Fruit fly (Drosophila melanogaster) whole organism, embryonic: ENCODE results near the gene Tim8.
A peak's percentile ranks its signal among the peaks of the same experiment; 100 is the strongest.

ENCODE experiments used
- Asciz ChIP-seq: fragments of 200-800 bp; sonication (Bioruptor generic); optimal IDR thresholded peaks from 2 replicates; lab custom pipeline; 2017; ENCODE audit warnings: missing biosample characterization, mild to moderate bottlenecking, missing genetic modification characterization, missing genetic modification reagents
- B-H1 ChIP-seq: fragments of 200-800 bp; sonication (Bioruptor generic); IDR thresholded peaks from 3 replicates; pipeline ENCODE4 v1.3.6; 2022; ENCODE audit warnings: missing biosample characterization, missing genetic modification characterization
- BEAF-32 ChIP-seq: fragments of 200-800 bp; sonication (Bioruptor generic); optimal IDR thresholded peaks from 3 replicates; lab custom pipeline; 2017; ENCODE audit warnings: missing biosample characterization, missing genetic modification characterization, mild to moderate bottlenecking, moderate library complexity, missing genetic modification reagents
- CG10209 ChIP-seq: fragments of 200-800 bp; sonication (Bioruptor generic); optimal IDR thresholded peaks from 3 replicates; lab custom pipeline; 2017; ENCODE audit warnings: missing biosample characterization, mild to moderate bottlenecking, missing genetic modification characterization, missing genetic modification reagents
- CG11695 ChIP-seq: fragments of 200-800 bp; sonication (Bioruptor generic); IDR thresholded peaks from 3 replicates; pipeline ENCODE4 v1.3.6; 2022; ENCODE audit warnings: missing biosample characterization, missing genetic modification characterization
- CG12219 ChIP-seq: fragments of 200-800 bp; sonication (Bioruptor generic); optimal IDR thresholded peaks from 3 replicates; lab custom pipeline; 2018; ENCODE audit warnings: missing biosample characterization, mild to moderate bottlenecking, missing genetic modification characterization
- CG13296 ChIP-seq: fragments of 200-800 bp; sonication (Bioruptor generic); optimal IDR thresholded peaks from 3 replicates; lab custom pipeline; 2018; ENCODE audit warnings: missing biosample characterization, mild to moderate bottlenecking, missing genetic modification characterization
- CG13894 ChIP-seq: fragments of 200-800 bp; sonication (Bioruptor generic); optimal IDR thresholded peaks from 3 replicates; lab custom pipeline; 2018; ENCODE audit warnings: missing biosample characterization, mild to moderate bottlenecking, missing genetic modification characterization, moderate library complexity
- CG15514 ChIP-seq: fragments of 200-800 bp; sonication (Bioruptor generic); optimal IDR thresholded peaks from 3 replicates; lab custom pipeline; 2017; ENCODE audit warnings: missing biosample characterization, missing genetic modification characterization, mild to moderate bottlenecking, moderate library complexity, missing genetic modification reagents
- CG16813 ChIP-seq: fragments of 200-800 bp; sonication (Bioruptor generic); IDR thresholded peaks from 3 replicates; pipeline ENCODE4 v1.3.6; 2022; ENCODE audit warnings: missing biosample characterization, missing genetic modification characterization; ENCODE audit not compliant: partially characterized antibody
- CG17568 ChIP-seq: fragments of 200-800 bp; sonication (Bioruptor generic); optimal IDR thresholded peaks from 2 replicates; lab custom pipeline; 2018; ENCODE audit warnings: missing biosample characterization, mild to moderate bottlenecking, missing genetic modification characterization, moderate library complexity
- CG2129 ChIP-seq: fragments of 200-800 bp; sonication (Bioruptor generic); IDR thresholded peaks from 2 replicates; pipeline ENCODE4 v1.3.6; 2022; ENCODE audit warnings: missing biosample characterization, missing genetic modification characterization; ENCODE audit not compliant: partially characterized antibody
- CG30431 ChIP-seq: fragments of 200-800 bp; sonication (Bioruptor generic); optimal IDR thresholded peaks from 2 replicates; lab custom pipeline; 2017; ENCODE audit warnings: missing biosample characterization, missing genetic modification characterization
- CG31224 ChIP-seq: fragments of 200-800 bp; sonication (Bioruptor generic); IDR thresholded peaks from 2 replicates; pipeline ENCODE4 v1.3.6; 2022; ENCODE audit warnings: missing biosample characterization, missing genetic modification characterization
- CG3281 ChIP-seq: fragments of 200-800 bp; sonication (Bioruptor generic); optimal IDR thresholded peaks from 3 replicates; lab custom pipeline; 2017; ENCODE audit warnings: missing biosample characterization, mild to moderate bottlenecking, missing genetic modification characterization
- CG34422 ChIP-seq: fragments of 200-800 bp; sonication (Bioruptor generic); IDR thresholded peaks from 3 replicates; pipeline ENCODE4 v1.3.6; 2022; ENCODE audit warnings: missing biosample characterization, missing genetic modification characterization
- CG7372 ChIP-seq: fragments of 200-800 bp; sonication (Bioruptor generic); IDR thresholded peaks from 2 replicates; pipeline ENCODE4 v1.3.6; 2022; ENCODE audit warnings: missing biosample characterization, missing genetic modification characterization
- CG7839 ChIP-seq: fragments of 200-800 bp; sonication (Bioruptor generic); optimal IDR thresholded peaks from 3 replicates; lab custom pipeline; 2018; ENCODE audit warnings: missing biosample characterization, mild to moderate bottlenecking, missing genetic modification characterization, moderate library complexity
- CG9437 ChIP-seq: fragments of 200-800 bp; sonication (Bioruptor generic); optimal IDR thresholded peaks from 2 replicates; lab custom pipeline; 2018; ENCODE audit warnings: missing biosample characterization, mild to moderate bottlenecking, missing genetic modification characterization
- CTCF ChIP-seq: fragments of 200-800 bp; sonication (Bioruptor generic); optimal IDR thresholded peaks from 2 replicates; lab custom pipeline; 2017; ENCODE audit warnings: missing biosample characterization, mild to moderate bottlenecking, missing genetic modification characterization, moderate library complexity
- Chrac-16 ChIP-seq: fragments of 200-800 bp; sonication (Bioruptor generic); optimal IDR thresholded peaks from 3 replicates; lab custom pipeline; 2016; ENCODE audit warnings: missing biosample characterization, missing genetic modification characterization
- D19B ChIP-seq: fragments of 200-800 bp; sonication (Bioruptor generic); optimal IDR thresholded peaks from 2 replicates; lab custom pipeline; 2017; ENCODE audit warnings: missing biosample characterization, mild to moderate bottlenecking, missing genetic modification characterization
- Dad ChIP-seq: fragments of 200-800 bp; sonication (Bioruptor generic); optimal IDR thresholded peaks from 3 replicates; lab custom pipeline; 2016; ENCODE audit warnings: missing biosample characterization, missing genetic modification characterization
- Dek ChIP-seq: fragments of 200-800 bp; sonication (Bioruptor generic); optimal IDR thresholded peaks from 3 replicates; lab custom pipeline; 2019; ENCODE audit warnings: missing biosample characterization, mild to moderate bottlenecking, missing genetic modification characterization, moderate library complexity
- Dll ChIP-seq: fragments of 200-800 bp; sonication (Bioruptor generic); IDR thresholded peaks from 4 replicates; pipeline ENCODE4 v1.3.6; 2022; ENCODE audit warnings: missing biosample characterization, missing genetic modification characterization; ENCODE audit not compliant: partially characterized antibody
- Dp ChIP-seq: fragments of 200-800 bp; sonication (Bioruptor generic); optimal IDR thresholded peaks from 2 replicates; lab custom pipeline; 2018; ENCODE audit warnings: missing biosample characterization, mild to moderate bottlenecking, missing genetic modification characterization, moderate library complexity
- Dref ChIP-seq: fragments of 200-800 bp; sonication (Bioruptor generic); IDR thresholded peaks from 2 replicates; pipeline ENCODE4 v1.3.6; 2022; ENCODE audit warnings: missing biosample characterization, missing genetic modification characterization
- HLH3B ChIP-seq: fragments of 200-800 bp; sonication (Bioruptor generic); IDR thresholded peaks from 2 replicates; pipeline ENCODE4 v1.3.6; 2022; ENCODE audit warnings: missing biosample characterization, missing genetic modification characterization
- Myb ChIP-seq: fragments of 200-800 bp; sonication (Bioruptor generic); optimal IDR thresholded peaks from 2 replicates; lab custom pipeline; 2016; ENCODE audit warnings: missing biosample characterization, missing genetic modification characterization
- NC2α ChIP-seq: fragments of 200-800 bp; sonication (Bioruptor generic); optimal IDR thresholded peaks from 2 replicates; lab custom pipeline; 2016; ENCODE audit warnings: missing biosample characterization, missing genetic modification characterization
- Nf-YA ChIP-seq: fragments of 200-800 bp; sonication (Bioruptor generic); IDR thresholded peaks from 2 replicates; pipeline ENCODE4 v1.3.6; 2022; ENCODE audit warnings: missing biosample characterization, missing genetic modification characterization
- Sox100B ChIP-seq: fragments of 200-800 bp; sonication (Bioruptor generic); optimal IDR thresholded peaks from 3 replicates; lab custom pipeline; 2018; ENCODE audit warnings: missing biosample characterization, mild to moderate bottlenecking, missing genetic modification characterization
- Tbp ChIP-seq: fragments of >200 bp; optimal IDR thresholded peaks from 2 replicates; lab custom pipeline; 2018; ENCODE audit warnings: missing biosample characterization, missing genetic modification characterization
- al ChIP-seq: fragments of 200-800 bp; sonication (Bioruptor generic); IDR thresholded peaks from 2 replicates; pipeline ENCODE4 v1.3.6; 2022; ENCODE audit warnings: missing biosample characterization, missing genetic modification characterization
- bbx ChIP-seq: fragments of 200-800 bp; sonication (Bioruptor generic); IDR thresholded peaks from 2 replicates; pipeline ENCODE4 v1.3.6; 2022; ENCODE audit warnings: missing biosample characterization, missing genetic modification characterization; ENCODE audit not compliant: partially characterized antibody
- caup ChIP-seq: fragments of 200-800 bp; sonication (Bioruptor generic); optimal IDR thresholded peaks from 3 replicates; lab custom pipeline; 2017; ENCODE audit warnings: missing biosample characterization, mild to moderate bottlenecking, missing genetic modification characterization, moderate library complexity; ENCODE audit not compliant: severe bottlenecking
- chif ChIP-seq, 2 experiments: fragments of 200-800 bp; sonication (Bioruptor generic); optimal IDR thresholded peaks; 3 replicates each; lab custom pipeline; 2016; ENCODE audit warnings: missing biosample characterization in 2 of 2, missing genetic modification characterization in 2 of 2
- chinmo ChIP-seq: fragments of 200-800 bp; sonication (Bioruptor generic); IDR thresholded peaks from 4 replicates; pipeline ENCODE4 v1.3.6; 2022; ENCODE audit warnings: missing biosample characterization, missing genetic modification characterization; ENCODE audit not compliant: partially characterized antibody
- fru ChIP-seq: fragments of >200 bp; optimal IDR thresholded peaks from 2 replicates; lab custom pipeline; 2017
- grn ChIP-seq: fragments of 200-800 bp; sonication (Bioruptor generic); optimal IDR thresholded peaks from 3 replicates; lab custom pipeline; 2017; ENCODE audit warnings: missing biosample characterization, missing genetic modification characterization
- lilli ChIP-seq: fragments of 200-800 bp; sonication (Bioruptor generic); optimal IDR thresholded peaks from 3 replicates; lab custom pipeline; 2016; ENCODE audit warnings: missing biosample characterization, missing genetic modification characterization
- nerfin-2 ChIP-seq: fragments of 200-800 bp; sonication (Bioruptor generic); IDR thresholded peaks from 2 replicates; pipeline ENCODE4 v1.3.6; 2022; ENCODE audit warnings: missing biosample characterization, missing genetic modification characterization; ENCODE audit not compliant: partially characterized antibody
- nom ChIP-seq: fragments of 200-800 bp; sonication (Bioruptor generic); optimal IDR thresholded peaks from 2 replicates; lab custom pipeline; 2017; ENCODE audit warnings: missing biosample characterization, missing genetic modification characterization, mild to moderate bottlenecking, moderate library complexity, missing genetic modification reagents
- pfk ChIP-seq: fragments of 200-800 bp; sonication (Bioruptor generic); optimal IDR thresholded peaks from 2 replicates; lab custom pipeline; 2018; ENCODE audit warnings: missing biosample characterization, mild to moderate bottlenecking, missing genetic modification characterization, moderate library complexity
- pho ChIP-seq: fragments of 200-800 bp; sonication (Bioruptor generic); optimal IDR thresholded peaks from 2 replicates; lab custom pipeline; 2016; ENCODE audit warnings: missing biosample characterization, missing genetic modification characterization
- pnt ChIP-seq: fragments of 200-800 bp; sonication (Bioruptor generic); optimal IDR thresholded peaks from 3 replicates; lab custom pipeline; 2016; ENCODE audit warnings: missing biosample characterization, missing genetic modification characterization
- sens-2 ChIP-seq: fragments of 200-800 bp; sonication (Bioruptor generic); IDR thresholded peaks from 2 replicates; pipeline ENCODE4 v1.3.6; 2022; ENCODE audit warnings: missing biosample characterization, missing genetic modification characterization
- so ChIP-seq: fragments of 200-800 bp; sonication (Bioruptor generic); IDR thresholded peaks from 3 replicates; pipeline ENCODE4 v1.3.6; 2022; ENCODE audit warnings: missing biosample characterization, missing genetic modification characterization
- sr ChIP-seq: fragments of 200-800 bp; sonication (Bioruptor generic); IDR thresholded peaks from 3 replicates; pipeline ENCODE4 v1.3.6; 2022; ENCODE audit warnings: missing biosample characterization, missing genetic modification characterization
- stwl ChIP-seq: fragments of 200-800 bp; sonication (Bioruptor generic); optimal IDR thresholded peaks from 3 replicates; lab custom pipeline; 2018; ENCODE audit warnings: missing biosample characterization, mild to moderate bottlenecking, missing genetic modification characterization, moderate library complexity
- twi ChIP-seq: fragments of 200-800 bp; optimal IDR thresholded peaks from 2 replicates; lab custom pipeline; 2019; ENCODE audit warnings: missing biosample characterization, mild to moderate bottlenecking, missing genetic modification characterization, moderate library complexity

The Tim8 gene

DNA sequence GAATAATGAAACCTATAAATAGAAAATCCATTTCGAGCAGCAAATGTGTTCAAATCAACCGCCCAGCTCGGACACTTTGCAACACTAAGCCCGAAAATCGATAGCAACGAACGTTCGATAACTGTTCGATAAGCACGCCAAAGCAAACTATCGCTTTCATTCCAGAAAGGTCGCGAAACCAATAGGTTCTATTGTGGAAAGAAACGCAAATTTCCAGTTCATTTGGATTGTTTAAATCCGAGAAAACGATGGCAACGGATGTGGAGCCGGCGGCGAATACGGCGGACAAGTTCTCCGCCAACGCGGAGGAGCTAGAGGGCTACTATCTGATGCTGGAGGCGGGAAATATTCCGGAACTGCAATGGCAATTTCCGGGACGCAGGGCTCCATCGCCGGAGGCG, 9.2 kb upstream of the Tim8 start, which contains the start of gene Pa1 (continued):
- TF ChIP-seq CG15514 (peak; percentile 92), Dek (tag; lab: Kevin White, UChicago) (no peak), CG13894 (no peak), CG7372 (GFP tag; lab: Robert Waterston, UW) (no peak), pfk (GFP tag; lab: Kevin White, UChicago) (no peak), CG17568 (GFP tag; lab: Kevin White, UChicago) (no peak), CG3281 (GFP tag; lab: Kevin White, UChicago) (no peak), nerfin-2 (no peak), CG31224 (GFP tag; lab: Robert Waterston, UW) (no peak), fru (lab: Kevin White, UChicago) (no peak), CG7839 (tag; lab: Kevin White, UChicago) (no peak), CTCF (GFP tag; lab: Kevin White, UChicago) (peak; percentile 37), sens-2 (GFP tag; lab: Robert Waterston, UW) (no peak), CG11695 (no peak), pho (GFP tag; lab: Kevin White, UChicago) (no peak), Tbp (GFP tag; lab: Kevin White, UChicago) (no peak), CG30431 (no peak), twi (no peak), pnt (GFP tag; lab: Kevin White, UChicago) (no peak), bbx (GFP tag; lab: Robert Waterston, UW) (peak; percentile 75), NC2α (no peak), chinmo (GFP tag; lab: Robert Waterston, UW) (no peak), CG34422 (GFP tag; lab: Robert Waterston, UW) (no peak), CG9437 (GFP tag; lab: Kevin White, UChicago) (no peak), Dp (GFP tag; lab: Kevin White, UChicago) (peak; percentile 91)

DNA sequence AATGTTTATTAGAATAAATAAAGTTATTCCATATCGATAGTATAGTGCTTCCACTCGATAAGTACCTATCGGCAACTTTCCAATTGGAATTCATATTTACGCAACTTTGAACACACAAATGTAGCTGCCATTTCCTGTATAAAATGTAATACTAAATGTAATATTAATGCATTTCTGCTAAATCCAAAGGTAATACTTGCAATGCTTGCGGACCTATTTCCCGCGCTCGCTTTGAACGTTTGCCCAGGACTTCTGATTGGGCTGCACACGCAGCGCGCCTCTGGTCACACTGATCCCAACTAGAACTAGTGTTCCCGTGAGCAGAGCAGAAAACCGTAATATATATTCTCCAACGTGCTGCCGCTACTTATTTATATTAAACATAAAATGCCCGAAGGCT, 1.1 kb downstream of the Tim8 start, which contains the start of gene dlg1:
TSS of gene dlg1 (plus strand) at position 292 of the 400 bp plus-strand sequence.
- TF ChIP-seq CG2129 (GFP tag; lab: Robert Waterston, UW), result peak; percentile 31; the same call in 1 of the 2 replicates
- peak; percentile 82 for TF ChIP-seq Dll (GFP tag; lab: Robert Waterston, UW)
- no peak for TF ChIP-seq Dad (GFP tag; lab: Kevin White, UChicago)
- 0 out of 4 replicates have a peak, but pooled peaks have one; percentile 49 for TF ChIP-seq chinmo (GFP tag; lab: Robert Waterston, UW)
- no peak for TF ChIP-seq Asciz (GFP tag; lab: Kevin White, UChicago)
- TF ChIP-seq caup (GFP tag; lab: Kevin White, UChicago), result no peak
- TF ChIP-seq nom (GFP tag; lab: Kevin White, UChicago), result no peak
- TF ChIP-seq lilli (GFP tag; lab: Kevin White, UChicago), result peak; percentile 8
- no peak for TF ChIP-seq Myb (GFP tag; lab: Kevin White, UChicago)
- peak; percentile 63 for TF ChIP-seq stwl (tag; lab: Kevin White, UChicago)
- TF ChIP-seq CG16813, result peak; percentile 67
- TF ChIP-seq so (GFP tag; lab: Robert Waterston, UW), result no peak
- no peak for TF ChIP-seq CG12219 (GFP tag; lab: Kevin White, UChicago)
- no peak for TF ChIP-seq Nf-YA (GFP tag; lab: Robert Waterston, UW)
- TF ChIP-seq Dref (GFP tag; lab: Robert Waterston, UW), result peak; percentile 56
- TF ChIP-seq CG13296 (GFP tag; lab: Kevin White, UChicago), result no peak
- TF ChIP-seq B-H1 (GFP tag; lab: Robert Waterston, UW), result no peak
- TF ChIP-seq CG10209, result no peak
- no peak for TF ChIP-seq HLH3B
- TF ChIP-seq pnt (GFP tag; lab: Kevin White, UChicago), result no peak
- TF ChIP-seq Dp (GFP tag; lab: Kevin White, UChicago), result peak; percentile 73
- TF ChIP-seq chif (GFP tag; optimal IDR thresholded peaks at IDR 0.05; lab: Kevin White, UChicago), result no peak
- no peak for TF ChIP-seq al (GFP tag; lab: Robert Waterston, UW)
- no peak for TF ChIP-seq Sox100B (GFP tag; lab: Kevin White, UChicago)
- no peak for TF ChIP-seq grn (GFP tag; lab: Kevin White, UChicago)
- TF ChIP-seq BEAF-32 (GFP tag; lab: Kevin White, UChicago), result peak; percentile 69
- TF ChIP-seq sr (GFP tag; lab: Robert Waterston, UW), result no peak
- TF ChIP-seq Chrac-16 (GFP tag; lab: Kevin White, UChicago), result no peak
- no peak for TF ChIP-seq D19B (GFP tag; lab: Kevin White, UChicago)
